Worm (Caenorhabditis elegans): ENCODE measurements around the gene lgc-40.

The lgc-40 gene

ce11 chrX:2386922-2387566 is 27.1 kb downstream of the lgc-40 start:
- TF ChIP-seq him-1 (tag; optimal IDR thresholded peaks at IDR 0.05) (no peak), dao-5 (tag; optimal IDR thresholded peaks at IDR 0.05) (no peak), W03F9.2 (tag; optimal IDR thresholded peaks at IDR 0.05) (no peak)

DNA sequence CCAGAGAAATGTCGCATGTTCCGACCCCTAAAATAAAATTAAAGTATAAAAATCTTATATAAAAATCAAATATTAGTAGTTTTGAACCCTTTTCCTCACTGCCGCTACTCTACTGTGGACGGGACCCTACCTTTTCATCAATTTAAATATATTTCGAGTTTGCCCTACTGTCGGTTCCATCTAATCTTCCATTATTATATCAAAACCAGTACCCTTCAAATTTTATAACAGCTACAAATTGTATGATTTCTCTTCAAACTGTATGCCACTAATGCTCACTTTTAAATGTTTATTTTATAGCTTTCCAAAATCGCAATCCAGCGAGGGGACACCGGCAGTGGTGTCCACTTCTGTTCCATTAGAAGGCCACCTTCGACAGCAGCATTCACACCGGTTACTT is 35.1 kb downstream of the lgc-40 start, which contains the start of gene C43H6.6:
Gene C43H6.6, plus strand, starts transcription at position 301 of the 400 bp plus-strand sequence.
- TF ChIP-seq W03F9.2 (tag; optimal IDR thresholded peaks at IDR 0.05) (no peak), him-1 (tag; optimal IDR thresholded peaks at IDR 0.05) (no peak), dao-5 (tag; optimal IDR thresholded peaks at IDR 0.05) (no peak)

DNA sequence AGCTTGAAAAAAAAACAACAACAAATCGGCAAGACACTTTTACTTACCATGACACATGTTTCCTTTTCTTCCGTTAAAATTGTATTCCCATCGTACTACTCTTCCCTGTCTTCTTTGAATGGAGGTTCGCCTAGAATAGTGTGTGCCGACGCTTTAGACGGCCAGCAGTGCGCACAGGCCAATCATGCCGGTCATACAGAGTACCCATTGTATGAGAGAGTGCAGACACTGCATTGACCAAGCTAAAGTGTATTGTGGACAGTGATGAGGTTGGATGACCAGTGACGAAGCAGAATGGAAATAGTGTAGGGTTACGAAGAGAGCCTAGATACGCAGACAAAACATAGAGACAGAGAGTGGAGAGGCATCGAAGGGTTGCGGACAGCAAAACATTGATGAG is 42.0 kb downstream of the lgc-40 start, which contains the start of gene dhhc-9:
Gene dhhc-9, minus strand, starts transcription at position 154 of the 400 bp plus-strand sequence.
- TF ChIP-seq W03F9.2 (tag; optimal IDR thresholded peaks at IDR 0.05), result no peak
- no peak for TF ChIP-seq dao-5 (tag; optimal IDR thresholded peaks at IDR 0.05)
- peak; percentile 6 for TF ChIP-seq him-1 (tag; optimal IDR thresholded peaks at IDR 0.05)

ce11 chrX:2403724-2404123 is 43.8 kb downstream of the lgc-40 start, which contains the start of gene C43H6.4:
Gene C43H6.4, plus strand, starts transcription at chrX:2404024.
- TF ChIP-seq him-1 (tag; optimal IDR thresholded peaks at IDR 0.05) (no peak), dao-5 (tag; optimal IDR thresholded peaks at IDR 0.05) (no peak), W03F9.2 (tag; optimal IDR thresholded peaks at IDR 0.05) (no peak)

ce11 chrX:2407167-2407566 is 47.3 kb downstream of the lgc-40 start, which contains the start of gene mtpn-1:
Gene mtpn-1, plus strand, starts transcription at chrX:2407467.
- no peak for TF ChIP-seq dao-5 (tag; optimal IDR thresholded peaks at IDR 0.05)
- no peak for TF ChIP-seq W03F9.2 (tag; optimal IDR thresholded peaks at IDR 0.05)
- TF ChIP-seq him-1 (tag; optimal IDR thresholded peaks at IDR 0.05), result no peak

DNA sequence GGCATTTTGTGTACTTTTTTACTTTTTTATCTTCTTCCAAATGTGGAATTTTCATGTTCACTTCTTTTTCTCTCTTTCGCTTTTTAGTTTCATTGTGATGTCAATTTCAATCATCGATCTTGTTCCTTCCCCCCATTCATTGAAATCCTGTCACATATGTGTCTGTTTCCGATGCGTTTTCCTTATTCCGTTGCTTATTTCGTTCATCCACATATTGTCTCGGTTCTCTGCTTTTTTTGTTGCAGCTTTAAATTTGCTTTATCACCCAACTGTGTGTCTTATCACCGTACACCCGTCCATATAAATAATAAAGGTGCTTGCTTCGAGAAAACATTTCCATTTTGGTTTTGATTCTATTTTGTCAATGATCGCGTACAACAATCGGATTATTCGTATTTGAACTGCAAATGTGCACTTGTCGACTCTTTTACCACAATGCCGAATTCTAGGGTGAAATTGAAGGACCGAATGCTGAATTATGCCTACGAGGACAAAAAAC is 49.4 kb downstream of the lgc-40 start, which contains the start of the genes C43H6.12 and trpp-12:
Gene C43H6.12, plus strand, starts transcription at position 365 of the 499 bp plus-strand sequence.
Gene trpp-12, plus strand, starts transcription at position 449 of the 499 bp plus-strand sequence.
- no peak for TF ChIP-seq him-1 (tag; optimal IDR thresholded peaks at IDR 0.05)
- no peak for TF ChIP-seq dao-5 (tag; optimal IDR thresholded peaks at IDR 0.05)
- no peak for TF ChIP-seq W03F9.2 (tag; optimal IDR thresholded peaks at IDR 0.05)

DNA sequence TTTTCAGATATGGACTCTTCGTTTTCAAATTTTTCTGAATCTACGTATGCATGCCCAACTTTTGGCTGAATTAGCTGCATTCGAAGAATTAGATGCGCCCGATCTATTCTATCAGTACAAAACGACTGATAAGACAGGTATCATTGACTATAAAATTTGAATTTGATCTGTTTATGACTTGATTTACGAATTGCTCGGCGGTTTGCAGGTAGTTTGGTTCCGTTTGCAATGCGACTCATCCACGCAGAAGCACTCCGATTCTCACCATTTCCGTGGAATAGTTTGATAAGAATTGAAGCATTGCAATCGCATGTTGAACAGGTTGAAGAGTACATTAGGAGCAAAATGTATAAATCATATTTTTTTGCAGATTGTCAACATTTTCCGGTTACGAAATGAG is 51.1 kb downstream of the lgc-40 start:
- TF ChIP-seq him-1 (tag; optimal IDR thresholded peaks at IDR 0.05) (no peak), W03F9.2 (tag; optimal IDR thresholded peaks at IDR 0.05) (no peak), dao-5 (tag; optimal IDR thresholded peaks at IDR 0.05) (no peak)

ce11 chrX:2413277-2413676 is 53.4 kb downstream of the lgc-40 start, which contains the start of gene hlh-15:
Gene hlh-15, minus strand, starts transcription at chrX:2413377.
- TF ChIP-seq him-1 (tag; optimal IDR thresholded peaks at IDR 0.05) (no peak), W03F9.2 (tag; optimal IDR thresholded peaks at IDR 0.05) (no peak), dao-5 (tag; optimal IDR thresholded peaks at IDR 0.05) (no peak)

Measured in whole organism, L4/young adult.